Fruit fly (Drosophila melanogaster) whole organism, pupa: ENCODE data around the gene CG34148.

Experiments
- CG13204 ChIP-seq: fragments of 200-800 bp; sonication (Bioruptor generic); optimal IDR thresholded peaks from 2 replicates; lab custom pipeline; 2018; ENCODE audit warnings: missing biosample characterization, mild to moderate bottlenecking, missing genetic modification characterization, moderate library complexity
- CG17806 ChIP-seq: fragments of 200-800 bp; sonication (Bioruptor generic); optimal IDR thresholded peaks from 2 replicates; lab custom pipeline; 2018; ENCODE audit warnings: missing biosample characterization, mild to moderate bottlenecking, missing genetic modification characterization, moderate library complexity
- CG32121 ChIP-seq: fragments of 200-800 bp; sonication (Bioruptor generic); IDR thresholded peaks from 2 replicates; pipeline ENCODE4 v1.3.6; 2022; ENCODE audit warnings: missing biosample characterization, missing genetic modification characterization
- CG34367 ChIP-seq: fragments of 200-800 bp; sonication (Bioruptor generic); optimal IDR thresholded peaks from 2 replicates; lab custom pipeline; 2018; ENCODE audit warnings: missing biosample characterization, mild to moderate bottlenecking, missing genetic modification characterization
- CG4496 ChIP-seq: fragments of 200-800 bp; sonication (Bioruptor generic); IDR thresholded peaks from 3 replicates; pipeline ENCODE4 v1.3.6; 2022; ENCODE audit warnings: missing biosample characterization, missing genetic modification characterization
- CG8159 ChIP-seq: fragments of 200-800 bp; sonication (Bioruptor generic); optimal IDR thresholded peaks from 3 replicates; lab custom pipeline; 2018; ENCODE audit warnings: missing biosample characterization, mild to moderate bottlenecking, missing genetic modification characterization, moderate library complexity
- CG9948 ChIP-seq: fragments of 200-800 bp; sonication (Bioruptor generic); optimal IDR thresholded peaks from 2 replicates; lab custom pipeline; 2018; ENCODE audit warnings: missing biosample characterization, mild to moderate bottlenecking, missing genetic modification characterization, moderate library complexity
- D1 ChIP-seq: fragments of 200-800 bp; sonication (Bioruptor generic); optimal IDR thresholded peaks from 2 replicates; lab custom pipeline; 2018; ENCODE audit warnings: missing biosample characterization, mild to moderate bottlenecking, missing genetic modification characterization, moderate library complexity
- EcR ChIP-seq: fragments of 200-800 bp; sonication (Bioruptor generic); optimal IDR thresholded peaks from 3 replicates; lab custom pipeline; 2019; ENCODE audit warnings: missing biosample characterization, missing genetic modification characterization, mild to moderate bottlenecking, moderate library complexity, missing genetic modification reagents
- Ets98B ChIP-seq: fragments of 200-800 bp; sonication (Bioruptor generic); IDR thresholded peaks from 2 replicates; pipeline ENCODE4 v1.3.6; 2022; ENCODE audit warnings: missing biosample characterization, missing genetic modification characterization
- Snoo ChIP-seq: fragments of 200-800 bp; sonication (Bioruptor generic); optimal IDR thresholded peaks from 3 replicates; lab custom pipeline; 2017; ENCODE audit warnings: missing biosample characterization, mild to moderate bottlenecking, missing genetic modification characterization, inconsistent platforms
- fd96Ca ChIP-seq: fragments of 200-800 bp; sonication (Bioruptor generic); IDR thresholded peaks from 3 replicates; pipeline ENCODE4 v1.3.6; 2022; ENCODE audit warnings: missing biosample characterization, missing genetic modification characterization
- gl ChIP-seq: fragments of 200-800 bp; sonication (Bioruptor generic); optimal IDR thresholded peaks from 2 replicates; lab custom pipeline; 2018; ENCODE audit warnings: missing biosample characterization, mild to moderate bottlenecking, missing genetic modification characterization
- rn ChIP-seq: fragments of 200-800 bp; sonication (Bioruptor generic); IDR thresholded peaks from 2 replicates; pipeline ENCODE4 v1.3.6; 2022; ENCODE audit warnings: missing biosample characterization, missing genetic modification characterization

- TF ChIP-seq CG4496 (GFP tag; lab: Robert Waterston, UW): peak; percentile 80
- TF ChIP-seq CG9948 (tag; lab: Kevin White, UChicago): peak; percentile 92
- peak; percentile 59; the same call in 2 of the 3 replicates for TF ChIP-seq fd96Ca (GFP tag; lab: Robert Waterston, UW)
- TF ChIP-seq CG32121 (GFP tag; lab: Robert Waterston, UW): peak; percentile 71
- TF ChIP-seq CG17806: peak; percentile 78
- peak; percentile 81 for TF ChIP-seq CG8159 (tag; lab: Kevin White, UChicago)
- TF ChIP-seq EcR (GFP tag; lab: Kevin White, UChicago): no peak
- peak; percentile 25 for TF ChIP-seq CG13204 (GFP tag; lab: Kevin White, UChicago)
- TF ChIP-seq Ets98B: peak; percentile 74
- no peak for TF ChIP-seq Snoo
- peak; percentile 60 for TF ChIP-seq D1 (tag; lab: Kevin White, UChicago)
- TF ChIP-seq CG34367 (tag; lab: Kevin White, UChicago): peak; percentile 74
- peak; percentile 37 for TF ChIP-seq gl (tag; lab: Kevin White, UChicago)
- peak; percentile 58; the same call in 1 of the 2 replicates for TF ChIP-seq rn (GFP tag; lab: Robert Waterston, UW)
These were observed 49.5 kb downstream of the CG34148 start for dm6 chr3R:21828785-21829486.
